Fruit fly (Drosophila melanogaster) whole organism, embryonic: ENCODE results near the gene CG43322.

ENCODE experiments used
- Dek ChIP-seq: fragments of 200-800 bp; sonication (Bioruptor generic); optimal IDR thresholded peaks from 3 replicates; lab custom pipeline; 2019; ENCODE audit warnings: missing biosample characterization, mild to moderate bottlenecking, missing genetic modification characterization, moderate library complexity
- Ravus ChIP-seq: fragments of 200-800 bp; sonication (Bioruptor generic); IDR thresholded peaks from 2 replicates; pipeline ENCODE4 v1.3.6; 2022; ENCODE audit warnings: missing biosample characterization, missing genetic modification characterization
- luna ChIP-seq: fragments of 200-800 bp; sonication (Bioruptor generic); optimal IDR thresholded peaks from 2 replicates; lab custom pipeline; 2016; ENCODE audit warnings: missing biosample characterization, missing genetic modification characterization

DNA sequence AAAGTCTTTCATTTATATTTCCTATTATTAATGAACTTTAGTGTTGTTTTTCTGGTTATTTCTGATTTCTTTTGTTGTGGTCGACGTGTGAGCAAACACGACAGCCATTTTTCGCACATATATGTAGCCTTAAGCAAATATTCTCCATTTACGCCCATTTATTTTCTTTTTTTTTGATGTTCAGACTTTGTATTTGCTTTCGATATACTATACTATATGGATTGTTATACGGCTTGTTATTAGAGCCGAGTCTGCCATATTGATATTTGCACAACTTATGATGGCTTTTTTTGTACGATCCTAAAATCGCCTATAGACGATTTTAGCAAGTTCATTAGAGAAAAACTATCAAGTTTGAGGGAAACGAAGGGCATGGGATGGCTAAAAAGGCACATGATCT lies 34.5 kb downstream of the CG43322 start:
- TF ChIP-seq Ravus (GFP tag; lab: Robert Waterston, UW) = no peak
- no peak for TF ChIP-seq luna (GFP tag; lab: Kevin White, UChicago)
- no peak for TF ChIP-seq Dek (tag; lab: Kevin White, UChicago)
